Fruit fly (Drosophila melanogaster) whole organism, embryonic: Measurements from ENCODE around the gene vsg.

ENCODE experiments used
- Antp ChIP-seq: fragments of 200-800 bp; sonication (Bioruptor generic); optimal IDR thresholded peaks from 3 replicates; lab custom pipeline; 2016; ENCODE audit warnings: missing biosample characterization, missing genetic modification characterization
- B-H1 ChIP-seq: fragments of 200-800 bp; sonication (Bioruptor generic); IDR thresholded peaks from 3 replicates; pipeline ENCODE4 v1.3.6; 2022; ENCODE audit warnings: missing biosample characterization, missing genetic modification characterization
- Bdp1 ChIP-seq: fragments of 200-800 bp; sonication (Bioruptor generic); optimal IDR thresholded peaks from 3 replicates; lab custom pipeline; 2016; ENCODE audit warnings: missing biosample characterization, missing genetic modification characterization
- BtbVII ChIP-seq: fragments of 200-800 bp; sonication (Bioruptor generic); optimal IDR thresholded peaks from 3 replicates; lab custom pipeline; 2017; ENCODE audit warnings: missing biosample characterization, mild to moderate bottlenecking, missing genetic modification characterization
- CG11456 ChIP-seq: fragments of 200-800 bp; sonication (Bioruptor generic); IDR thresholded peaks from 3 replicates; pipeline ENCODE4 v1.3.6; 2022; ENCODE audit warnings: missing biosample characterization, missing genetic modification characterization
- CG1233 ChIP-seq: fragments of 200-800 bp; sonication (Bioruptor generic); optimal IDR thresholded peaks from 4 replicates; lab custom pipeline; 2018; ENCODE audit warnings: missing biosample characterization, mild to moderate bottlenecking, missing genetic modification characterization
- CG13123 ChIP-seq: fragments of 200-800 bp; sonication (Bioruptor generic); optimal IDR thresholded peaks from 2 replicates; lab custom pipeline; 2016; ENCODE audit warnings: missing biosample characterization, missing genetic modification characterization
- CG14710 ChIP-seq: fragments of 200-800 bp; sonication (Bioruptor generic); optimal IDR thresholded peaks from 3 replicates; lab custom pipeline; 2019; ENCODE audit warnings: missing biosample characterization, mild to moderate bottlenecking, missing genetic modification characterization, moderate library complexity
- CG1603 ChIP-seq: fragments of 200-800 bp; sonication (Bioruptor generic); optimal IDR thresholded peaks from 2 replicates; lab custom pipeline; 2019; ENCODE audit warnings: missing biosample characterization, mild to moderate bottlenecking, missing genetic modification characterization, moderate library complexity
- CG16813 ChIP-seq: fragments of 200-800 bp; sonication (Bioruptor generic); IDR thresholded peaks from 3 replicates; pipeline ENCODE4 v1.3.6; 2022; ENCODE audit warnings: missing biosample characterization, missing genetic modification characterization; ENCODE audit not compliant: partially characterized antibody
- CG1832 ChIP-seq: fragments of 200-800 bp; sonication (Bioruptor generic); optimal IDR thresholded peaks from 2 replicates; lab custom pipeline; 2017; ENCODE audit warnings: missing biosample characterization, mild to moderate bottlenecking, missing genetic modification characterization, inconsistent platforms
- CG18476 ChIP-seq: fragments of 200-800 bp; sonication (Bioruptor generic); optimal IDR thresholded peaks from 2 replicates; lab custom pipeline; 2016; ENCODE audit warnings: missing biosample characterization, mild to moderate bottlenecking, missing genetic modification characterization
- CG18599 ChIP-seq: fragments of 200-800 bp; sonication (Bioruptor generic); optimal IDR thresholded peaks from 3 replicates; lab custom pipeline; 2017; ENCODE audit warnings: missing biosample characterization, missing genetic modification characterization, mild to moderate bottlenecking, moderate library complexity, missing genetic modification reagents
- CG32772 ChIP-seq: fragments of 200-800 bp; sonication (Bioruptor generic); IDR thresholded peaks from 2 replicates; pipeline ENCODE4 v1.3.6; 2022; ENCODE audit warnings: missing biosample characterization, missing genetic modification characterization
- CG3407 ChIP-seq: fragments of 200-800 bp; sonication (Bioruptor generic); optimal IDR thresholded peaks from 2 replicates; lab custom pipeline; 2018; ENCODE audit warnings: missing biosample characterization, mild to moderate bottlenecking, missing genetic modification characterization
- CG4360 ChIP-seq: fragments of 200-800 bp; sonication (Bioruptor generic); IDR thresholded peaks from 2 replicates; pipeline ENCODE4 v1.3.6; 2022; ENCODE audit warnings: missing biosample characterization, missing genetic modification characterization
- CG4404 ChIP-seq: fragments of 200-800 bp; sonication (Bioruptor generic); IDR thresholded peaks from 2 replicates; pipeline ENCODE4 v1.3.6; 2022; ENCODE audit warnings: missing biosample characterization, missing genetic modification characterization
- CG4617 ChIP-seq: fragments of 200-800 bp; sonication (Bioruptor generic); optimal IDR thresholded peaks from 3 replicates; lab custom pipeline; 2016; ENCODE audit warnings: missing biosample characterization, missing genetic modification characterization, borderline replicate concordance
- CG7271 ChIP-seq: fragments of 200-800 bp; sonication (Bioruptor generic); optimal IDR thresholded peaks from 2 replicates; lab custom pipeline; 2018; ENCODE audit warnings: missing biosample characterization, mild to moderate bottlenecking, missing genetic modification characterization, moderate library complexity
- CG7745 ChIP-seq: fragments of 200-800 bp; sonication (Bioruptor generic); optimal IDR thresholded peaks from 2 replicates; lab custom pipeline; 2018; ENCODE audit warnings: missing biosample characterization, mild to moderate bottlenecking, missing genetic modification characterization, moderate library complexity
- CG8924 ChIP-seq: fragments of 200-800 bp; optimal IDR thresholded peaks from 3 replicates; lab custom pipeline; 2019; ENCODE audit warnings: missing biosample characterization, mild to moderate bottlenecking, missing genetic modification characterization, moderate library complexity
- CG9932 ChIP-seq: fragments of 200-800 bp; sonication (Bioruptor generic); IDR thresholded peaks from 2 replicates; pipeline ENCODE4 v1.3.6; 2022; ENCODE audit warnings: missing biosample characterization, missing genetic modification characterization
- CkIIα-i1 ChIP-seq: fragments of 200-800 bp; sonication (Bioruptor generic); IDR thresholded peaks from 2 replicates; pipeline ENCODE4 v1.3.6; 2022; ENCODE audit warnings: missing biosample characterization, missing genetic modification characterization
- D19B ChIP-seq: fragments of 200-800 bp; sonication (Bioruptor generic); optimal IDR thresholded peaks from 2 replicates; lab custom pipeline; 2017; ENCODE audit warnings: missing biosample characterization, mild to moderate bottlenecking, missing genetic modification characterization
- Dip2 ChIP-seq: fragments of 200-800 bp; sonication (Bioruptor generic); IDR thresholded peaks from 2 replicates; pipeline ENCODE4 v1.3.6; 2022; ENCODE audit warnings: missing biosample characterization, missing genetic modification characterization
- Dll ChIP-seq: fragments of 200-800 bp; sonication (Bioruptor generic); IDR thresholded peaks from 4 replicates; pipeline ENCODE4 v1.3.6; 2022; ENCODE audit warnings: missing biosample characterization, missing genetic modification characterization; ENCODE audit not compliant: partially characterized antibody
- ERR ChIP-seq: fragments of 200-800 bp; sonication (Bioruptor generic); optimal IDR thresholded peaks from 2 replicates; lab custom pipeline; 2016; ENCODE audit warnings: missing biosample characterization, missing genetic modification characterization
- HHEX ChIP-seq: fragments of 200-800 bp; sonication (Bioruptor generic); optimal IDR thresholded peaks from 3 replicates; lab custom pipeline; 2017; ENCODE audit warnings: missing biosample characterization, mild to moderate bottlenecking, missing genetic modification characterization, missing genetic modification reagents
- HLH3B ChIP-seq: fragments of 200-800 bp; sonication (Bioruptor generic); IDR thresholded peaks from 2 replicates; pipeline ENCODE4 v1.3.6; 2022; ENCODE audit warnings: missing biosample characterization, missing genetic modification characterization
- Hmr ChIP-seq: fragments of 200-800 bp; sonication (Bioruptor generic); optimal IDR thresholded peaks from 3 replicates; lab custom pipeline; 2017; ENCODE audit warnings: mild to moderate bottlenecking, missing biosample characterization, missing genetic modification reagents, missing genetic modification characterization
- Neu2 ChIP-seq: fragments of 200-800 bp; sonication (Bioruptor generic); optimal IDR thresholded peaks from 3 replicates; lab custom pipeline; 2016; ENCODE audit warnings: missing biosample characterization, missing genetic modification characterization, borderline replicate concordance
- Oli ChIP-seq: fragments of 200-800 bp; sonication (Bioruptor generic); optimal IDR thresholded peaks from 2 replicates; lab custom pipeline; 2018; ENCODE audit warnings: missing biosample characterization, mild to moderate bottlenecking, missing genetic modification characterization, moderate library complexity
- Sin3A ChIP-seq: fragments of >200 bp; optimal IDR thresholded peaks from 2 replicates; lab custom pipeline; 2018
- Sry-δ ChIP-seq: fragments of 200-800 bp; sonication (Bioruptor generic); optimal IDR thresholded peaks from 2 replicates; lab custom pipeline; 2016; ENCODE audit warnings: missing biosample characterization, missing genetic modification characterization
- Xbp1 ChIP-seq: fragments of 200-800 bp; sonication (Bioruptor generic); optimal IDR thresholded peaks from 3 replicates; lab custom pipeline; 2016; ENCODE audit warnings: missing biosample characterization, mild to moderate bottlenecking, missing genetic modification characterization
- amos ChIP-seq: fragments of 200-800 bp; sonication (Bioruptor generic); IDR thresholded peaks from 2 replicates; pipeline ENCODE4 v1.3.6; 2022; ENCODE audit warnings: missing biosample characterization, missing genetic modification characterization; ENCODE audit not compliant: partially characterized antibody
- ap ChIP-seq: fragments of 200-800 bp; sonication (Bioruptor generic); IDR thresholded peaks from 2 replicates; pipeline ENCODE4 v1.3.6; 2022; ENCODE audit warnings: missing biosample characterization, missing genetic modification characterization
- chif ChIP-seq, 2 experiments: fragments of 200-800 bp; sonication (Bioruptor generic); optimal IDR thresholded peaks; 3 replicates each; lab custom pipeline; 2016; ENCODE audit warnings: missing biosample characterization in 2 of 2, missing genetic modification characterization in 2 of 2
- da ChIP-seq: fragments of 200-800 bp; sonication (Bioruptor generic); optimal IDR thresholded peaks from 2 replicates; lab custom pipeline; 2016; ENCODE audit warnings: missing biosample characterization, missing genetic modification characterization
- emc ChIP-seq: fragments of 200-800 bp; sonication (Bioruptor generic); optimal IDR thresholded peaks from 2 replicates; lab custom pipeline; 2016; ENCODE audit warnings: missing biosample characterization, missing genetic modification characterization
- h ChIP-seq: fragments of >200 bp; optimal IDR thresholded peaks from 2 replicates; lab custom pipeline; 2017
- ham ChIP-seq: fragments of 200-800 bp; sonication (Bioruptor generic); IDR thresholded peaks from 2 replicates; pipeline ENCODE4 v1.3.6; 2022; ENCODE audit warnings: missing biosample characterization, missing genetic modification characterization
- hb ChIP-seq: fragments of 200-800 bp; sonication (Bioruptor generic); IDR thresholded peaks from 3 replicates; pipeline ENCODE4 v1.3.6; 2022; ENCODE audit warnings: missing biosample characterization, missing genetic modification characterization; ENCODE audit not compliant: partially characterized antibody
- insv ChIP-seq, 2 experiments: fragments of 200-800 bp; sonication (Bioruptor generic); optimal IDR thresholded peaks; 3 replicates each; lab custom pipeline; 2016 to 2018; ENCODE audit warnings: missing biosample characterization in 2 of 2, missing genetic modification characterization in 2 of 2
- jigr1 ChIP-seq: fragments of 200-800 bp; sonication (Bioruptor generic); IDR thresholded peaks from 3 replicates; pipeline ENCODE4 v1.3.6; 2022; ENCODE audit warnings: missing biosample characterization, missing genetic modification characterization
- luna ChIP-seq: fragments of 200-800 bp; sonication (Bioruptor generic); optimal IDR thresholded peaks from 2 replicates; lab custom pipeline; 2016; ENCODE audit warnings: missing biosample characterization, missing genetic modification characterization
- mirr ChIP-seq: fragments of 200-800 bp; sonication (Bioruptor generic); optimal IDR thresholded peaks from 3 replicates; lab custom pipeline; 2018; ENCODE audit warnings: missing biosample characterization, mild to moderate bottlenecking, missing genetic modification characterization
- nerfin-1 ChIP-seq: fragments of 200-800 bp; sonication (Bioruptor generic); optimal IDR thresholded peaks from 3 replicates; lab custom pipeline; 2019; ENCODE audit warnings: missing biosample characterization, mild to moderate bottlenecking, missing genetic modification characterization, moderate library complexity
- onecut ChIP-seq: fragments of 200-800 bp; sonication (Bioruptor generic); IDR thresholded peaks from 2 replicates; pipeline ENCODE4 v1.3.6; 2022; ENCODE audit warnings: missing biosample characterization, missing genetic modification characterization
- rib ChIP-seq: fragments of 200-800 bp; sonication (Bioruptor generic); IDR thresholded peaks from 2 replicates; pipeline ENCODE4 v1.3.6; 2022; ENCODE audit warnings: missing biosample characterization, missing genetic modification characterization
- sens ChIP-seq: fragments of 200-800 bp; sonication (Bioruptor generic); peaks from one replicate; lab custom pipeline; 2016; ENCODE audit warnings: missing biosample characterization, missing genetic modification characterization
- sna ChIP-seq: fragments of 200-800 bp; sonication (Bioruptor generic); IDR thresholded peaks from 2 replicates; pipeline ENCODE4 v1.3.6; 2022; ENCODE audit warnings: missing biosample characterization, missing genetic modification characterization; ENCODE audit not compliant: partially characterized antibody

The vsg gene

dm6 chr3L:9718929-9719328 lies 4.8 kb downstream of the vsg start, which contains the start of the genes CG18178 and CG14174 (continued):
- TF ChIP-seq da (GFP tag; lab: Kevin White, UChicago): no peak
- TF ChIP-seq Sin3A (lab: Kevin White, UChicago): peak; percentile 5
- no peak for TF ChIP-seq ap (GFP tag; lab: Robert Waterston, UW)
- no peak for TF ChIP-seq ERR (GFP tag; lab: Kevin White, UChicago)
- TF ChIP-seq CG13123 (GFP tag; lab: Kevin White, UChicago): peak; percentile 42
- no peak for TF ChIP-seq Antp (GFP tag; lab: Kevin White, UChicago)
- no peak for TF ChIP-seq CG4360 (GFP tag; lab: Robert Waterston, UW)
- TF ChIP-seq jigr1 (GFP tag; lab: Robert Waterston, UW): no peak
- no peak for TF ChIP-seq mirr (GFP tag; lab: Kevin White, UChicago)
- TF ChIP-seq sna (GFP tag; lab: Robert Waterston, UW): 0 out of 2 replicates have a peak, but pooled peaks have one; percentile 22
- TF ChIP-seq B-H1 (GFP tag; lab: Robert Waterston, UW): no peak; the same call in 2 of the 3 replicates
- TF ChIP-seq CG4404 (GFP tag; lab: Robert Waterston, UW): peak; percentile 62
- peak; percentile 68 for TF ChIP-seq Oli (tag; lab: Kevin White, UChicago)
- peak; percentile 33 for TF ChIP-seq Sry-δ (GFP tag; lab: Kevin White, UChicago)
- peak; percentile 68 for TF ChIP-seq HLH3B (GFP tag; lab: Robert Waterston, UW)
- no peak for TF ChIP-seq D19B (GFP tag; lab: Kevin White, UChicago)
- TF ChIP-seq BtbVII: peak; percentile 55
- peak; percentile 80 for TF ChIP-seq CG8924 (tag; lab: Kevin White, UChicago)
- TF ChIP-seq onecut (GFP tag; lab: Robert Waterston, UW): peak; percentile 31; the same call in 1 of the 2 replicates
- no peak for TF ChIP-seq Neu2 (GFP tag; lab: Kevin White, UChicago)
- no peak for TF ChIP-seq rib (GFP tag; lab: Robert Waterston, UW)
- TF ChIP-seq CG3407: no peak
- no peak for TF ChIP-seq h (lab: Kevin White, UChicago)
- TF ChIP-seq Dip2: no peak
- no peak for TF ChIP-seq Hmr (GFP tag; lab: Kevin White, UChicago)
- no peak for TF ChIP-seq luna (GFP tag; lab: Kevin White, UChicago)
- peak; percentile 66 for TF ChIP-seq Dll (GFP tag; lab: Robert Waterston, UW)
- TF ChIP-seq CG11456: no peak
- no peak for TF ChIP-seq CG7271 (tag; lab: Kevin White, UChicago)
- TF ChIP-seq CG1603 (tag; lab: Kevin White, UChicago): no peak
- TF ChIP-seq insv (GFP tag; optimal IDR thresholded peaks at IDR 0.05; lab: Kevin White, UChicago): peak in 1 of 2 experiments; percentile 28
- no peak for TF ChIP-seq ham
- TF ChIP-seq sens (GFP tag; lab: Kevin White, UChicago): peak; percentile 89
- TF ChIP-seq CG14710 (tag; lab: Kevin White, UChicago): peak; percentile 86
- TF ChIP-seq HHEX (GFP tag; lab: Kevin White, UChicago): peak; percentile 30
- no peak for TF ChIP-seq chif (GFP tag; optimal IDR thresholded peaks at IDR 0.05; lab: Kevin White, UChicago)
- no peak for TF ChIP-seq CG1832
- peak; percentile 74 for TF ChIP-seq nerfin-1 (tag; lab: Kevin White, UChicago)
- peak; percentile 69 for TF ChIP-seq CG4617
- TF ChIP-seq CG32772 (GFP tag; lab: Robert Waterston, UW): no peak
- peak; percentile 73 for TF ChIP-seq CG18599
- no peak for TF ChIP-seq CG7745 (tag; lab: Kevin White, UChicago)
- TF ChIP-seq CG16813: peak; percentile 45; the same call in 2 of the 3 replicates
- no peak for TF ChIP-seq emc (GFP tag; lab: Kevin White, UChicago)
- no peak for TF ChIP-seq CkIIα-i1 (GFP tag; lab: Robert Waterston, UW)
- TF ChIP-seq CG9932 (GFP tag; lab: Robert Waterston, UW): peak; percentile 85
- no peak for TF ChIP-seq hb
- TF ChIP-seq Xbp1: peak; percentile 75
- no peak for TF ChIP-seq amos (GFP tag; lab: Robert Waterston, UW)
- TF ChIP-seq CG18476 (GFP tag; lab: Kevin White, UChicago): peak; percentile 38
- TF ChIP-seq CG1233 (GFP tag; lab: Kevin White, UChicago): peak; percentile 20
- TF ChIP-seq Bdp1: no peak
